Worm (Caenorhabditis elegans): Measurements from ENCODE around the gene hmgr-1.

Gene hmgr-1

DNA sequence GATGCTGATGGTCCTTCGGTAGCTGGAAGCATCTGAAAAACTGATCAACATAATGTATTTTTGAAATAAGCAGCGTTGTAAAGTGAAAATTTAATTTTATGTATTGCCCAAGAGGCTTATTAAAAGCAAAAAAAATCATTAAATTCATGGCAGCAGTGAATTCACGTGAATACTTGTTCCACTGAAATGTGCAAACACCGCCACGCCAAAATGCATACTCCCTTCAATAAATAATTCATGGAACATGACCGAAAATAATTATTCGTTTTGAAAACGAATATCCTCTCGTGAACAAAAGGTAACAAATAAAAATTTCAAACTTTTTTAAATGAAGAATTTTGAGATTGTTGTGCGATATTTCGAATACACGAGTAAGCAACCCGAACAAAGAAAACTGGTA, 1.9 kb upstream of the hmgr-1 start, which contains the start of gene F08F8.10:
Gene F08F8.10, minus strand, starts transcription at position 38 of the 400 bp plus-strand sequence.
- no peak for TF ChIP-seq mab-9 (GFP tag; IDR thresholded peaks at IDR 0.05)
- no peak for TF ChIP-seq alr-1 (tag; optimal IDR thresholded peaks at IDR 0.05; ENCODE audit: borderline replicate concordance)
- peak; percentile 52 for TF ChIP-seq lin-14 (GFP tag; optimal IDR thresholded peaks at IDR 0.05)
- TF ChIP-seq rnt-1 (tag; optimal IDR thresholded peaks at IDR 0.05) = peak; percentile 23
- TF ChIP-seq skn-1 (tag; optimal IDR thresholded peaks at IDR 0.05) = no peak
- no peak for TF ChIP-seq ama-1 (optimal IDR thresholded peaks at IDR 0.05)
- TF ChIP-seq lin-35 (GFP tag; optimal IDR thresholded peaks at IDR 0.05) = peak; percentile 64 to 68
- TF ChIP-seq zag-1 (tag; optimal IDR thresholded peaks at IDR 0.05) = no peak
- no peak for TF ChIP-seq nhr-237 (tag; optimal IDR thresholded peaks at IDR 0.05)
- TF ChIP-seq ztf-4 (tag; optimal IDR thresholded peaks at IDR 0.05) = no peak
- peak; percentile 33 to 65 (median 47) for TF ChIP-seq dpl-1 (GFP tag; optimal IDR thresholded peaks at IDR 0.05)
- no peak for TF ChIP-seq nhr-11 (tag; optimal IDR thresholded peaks at IDR 0.05)
- TF ChIP-seq lin-13 (GFP tag; optimal IDR thresholded peaks at IDR 0.05) = no peak
- TF ChIP-seq nhr-28 (tag; optimal IDR thresholded peaks at IDR 0.05) = no peak
- TF ChIP-seq irx-1 (tag; optimal IDR thresholded peaks at IDR 0.05) = no peak
- no peak for TF ChIP-seq ceh-90 (tag; optimal IDR thresholded peaks at IDR 0.05)
- peak; percentile 4; the same call in 1 of the 2 replicates for TF ChIP-seq isw-1 (GFP tag; IDR thresholded peaks at IDR 0.05)
- TF ChIP-seq nhr-71 (tag; optimal IDR thresholded peaks at IDR 0.05) = peak; percentile 56
- TF ChIP-seq mdl-1 (tag; optimal IDR thresholded peaks at IDR 0.05) = peak in 1 of 2 experiments; percentile 61
- peak; percentile 24 for TF ChIP-seq C16A3.4 (tag; optimal IDR thresholded peaks at IDR 0.05)
- peak in 1 of 3 experiments; percentile 18 for TF ChIP-seq ceh-82 (tag; optimal IDR thresholded peaks at IDR 0.05)
- no peak for TF ChIP-seq pqm-1 (tag; optimal IDR thresholded peaks at IDR 0.05)
- TF ChIP-seq ceh-63 (GFP tag; optimal IDR thresholded peaks at IDR 0.05) = no peak
- no peak for TF ChIP-seq grh-1 (GFP tag; IDR thresholded peaks at IDR 0.05)
- TF ChIP-seq nhr-47 (tag; optimal IDR thresholded peaks at IDR 0.05) = peak; percentile 35
- TF ChIP-seq unc-130 (tag; optimal IDR thresholded peaks at IDR 0.05) = peak; percentile 33
- peak; percentile 82 for TF ChIP-seq mep-1 (tag; optimal IDR thresholded peaks at IDR 0.05)
- no peak for TF ChIP-seq fos-1 (tag; optimal IDR thresholded peaks at IDR 0.05)
- TF ChIP-seq pag-3 (tag; optimal IDR thresholded peaks at IDR 0.05; ENCODE audit: borderline replicate concordance, insufficient read depth) = no peak
- TF ChIP-seq nhr-84 (tag; optimal IDR thresholded peaks at IDR 0.05) = no peak
- TF ChIP-seq nhr-90 (tag; optimal IDR thresholded peaks at IDR 0.05; ENCODE audit: poor library complexity) = no peak
- no peak for TF ChIP-seq jun-1 (tag; optimal IDR thresholded peaks at IDR 0.05)
- no peak for TF ChIP-seq aly-2 (tag; optimal IDR thresholded peaks at IDR 0.05)
- peak in 1 of 6 experiments; percentile 1 for TF ChIP-seq elt-3 (tag; optimal IDR thresholded peaks at IDR 0.05)
- TF ChIP-seq sup-37 (GFP tag; optimal IDR thresholded peaks at IDR 0.05) = no peak
- TF ChIP-seq blmp-1 (tag; optimal IDR thresholded peaks at IDR 0.05) = peak; percentile 44
- TF ChIP-seq fkh-8 (tag; optimal IDR thresholded peaks at IDR 0.05) = no peak
- no peak for TF ChIP-seq efl-3 (GFP tag; optimal IDR thresholded peaks at IDR 0.05)
- no peak for TF ChIP-seq mef-2 (tag; optimal IDR thresholded peaks at IDR 0.05)
- peak; percentile 92 for TF ChIP-seq F16B12.6 (tag; optimal IDR thresholded peaks at IDR 0.05)
- no peak for TF ChIP-seq vab-15 (tag; optimal IDR thresholded peaks at IDR 0.05)
- TF ChIP-seq unc-98 (GFP tag; IDR thresholded peaks at IDR 0.05) = no peak
- TF ChIP-seq unc-86 (tag; optimal IDR thresholded peaks at IDR 0.05) = peak; percentile 92
- TF ChIP-seq ztf-11 (tag; optimal IDR thresholded peaks at IDR 0.05) = no peak
- peak; percentile 35 for TF ChIP-seq xbp-1 (tag; optimal IDR thresholded peaks at IDR 0.05)
- TF ChIP-seq C04F5.9 (tag; optimal IDR thresholded peaks at IDR 0.05) = no peak
- TF ChIP-seq nhr-19 (GFP tag; conservative IDR thresholded peaks at IDR 0.05) = no peak
- TF ChIP-seq lin-39 (tag; optimal IDR thresholded peaks at IDR 0.05) = no peak
- no peak for TF ChIP-seq zip-4 (GFP tag; optimal IDR thresholded peaks at IDR 0.05)
- TF ChIP-seq pax-3 (tag; optimal IDR thresholded peaks at IDR 0.05) = no peak
- no peak for TF ChIP-seq unc-62 (GFP tag; optimal IDR thresholded peaks at IDR 0.05)
- no peak for TF ChIP-seq nhr-76 (tag; optimal IDR thresholded peaks at IDR 0.05)
- peak; percentile 37 for TF ChIP-seq swsn-7 (tag; optimal IDR thresholded peaks at IDR 0.05)
- peak; percentile 5 for TF ChIP-seq dsc-1 (tag; optimal IDR thresholded peaks at IDR 0.05)
